Worm (Caenorhabditis elegans): ENCODE results near the gene cpr-4.

The cpr-4 gene

DNA sequence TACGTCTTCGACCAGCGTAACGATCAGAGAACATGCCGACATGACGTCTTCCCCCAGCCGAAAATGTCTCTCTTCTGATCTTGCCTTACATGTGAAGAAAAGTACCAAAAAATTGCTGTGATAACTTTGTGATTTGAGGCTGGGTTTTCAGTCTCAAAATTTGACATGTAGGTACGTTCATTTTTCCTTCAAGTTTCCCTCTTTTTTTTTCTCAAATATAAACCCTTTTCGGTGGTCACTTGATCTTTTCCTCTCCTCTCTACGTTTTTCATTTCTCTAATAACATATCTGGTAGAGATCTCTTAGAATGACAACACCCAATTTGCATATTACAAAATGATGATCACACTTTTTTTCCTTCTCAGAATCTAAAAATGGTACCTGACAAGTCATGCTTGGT, 7.4 kb downstream of the cpr-4 start, which contains the start of gene nhr-37:
Gene nhr-37 (plus strand): TSS at position 301 of the 400 bp plus-strand sequence.
- TF ChIP-seq unc-62 (GFP tag; optimal IDR thresholded peaks at IDR 0.05) = no peak

DNA sequence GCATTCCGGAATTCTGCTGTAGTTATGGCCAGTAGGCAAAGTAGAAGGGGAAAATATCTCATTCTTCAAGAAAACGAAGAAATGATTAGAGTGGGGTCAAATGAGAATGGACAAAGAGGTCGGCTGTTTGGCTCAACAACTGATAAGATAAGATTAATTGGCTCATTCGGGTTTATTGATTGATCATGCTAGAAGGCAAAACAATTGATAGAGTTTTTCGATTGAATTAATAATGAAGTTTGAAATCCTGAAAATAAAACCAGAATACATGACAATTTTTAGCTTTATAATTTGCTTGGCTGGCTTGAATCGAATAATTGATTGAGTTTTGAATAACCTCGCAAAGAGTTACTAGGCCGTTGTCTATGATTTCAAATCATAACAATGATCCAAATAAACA, 11.8 kb downstream of the cpr-4 start, which contains the start of gene ppt-1:
Gene ppt-1 (minus strand): TSS at position 101 of the 400 bp plus-strand sequence.
- no peak for TF ChIP-seq unc-62 (GFP tag; optimal IDR thresholded peaks at IDR 0.05)

DNA sequence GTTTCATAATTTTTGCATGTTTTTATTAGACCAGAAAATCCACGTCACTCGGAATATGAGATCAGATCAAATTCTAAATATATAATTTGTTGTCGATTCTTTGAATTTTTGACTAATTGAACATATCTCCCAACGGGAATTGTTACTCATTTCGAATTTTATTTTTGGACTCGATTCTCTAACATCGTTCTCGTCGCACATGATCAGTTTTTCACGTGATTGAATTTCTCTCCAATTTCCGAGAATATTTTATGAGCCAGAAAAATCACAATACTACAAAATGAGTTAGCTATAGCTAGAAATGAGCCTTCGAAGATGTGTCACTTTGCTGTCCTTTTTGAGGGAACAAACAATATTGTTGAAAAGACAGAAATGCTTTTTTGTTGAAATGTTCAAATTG, 16.3 kb downstream of the cpr-4 start:
- no peak for TF ChIP-seq unc-62 (GFP tag; optimal IDR thresholded peaks at IDR 0.05)

DNA sequence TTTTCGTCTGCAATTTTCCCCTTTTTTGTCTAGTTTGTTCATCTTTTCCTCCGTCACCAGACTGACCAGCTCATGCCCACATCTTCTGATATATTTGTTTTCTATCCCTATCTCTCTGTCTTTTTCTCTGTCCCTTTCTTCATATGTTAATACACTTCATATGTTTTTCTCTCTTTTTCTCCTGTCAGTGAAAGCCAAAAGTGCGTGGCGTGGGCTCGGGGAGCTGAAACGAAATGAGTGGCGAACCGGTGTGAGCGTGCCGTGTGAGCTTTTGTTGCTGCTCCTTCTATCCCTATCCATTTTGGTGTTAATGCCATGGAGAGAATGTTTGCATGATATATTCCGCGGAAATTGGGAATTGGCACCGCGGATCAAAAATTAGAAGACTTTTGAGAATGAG, 17.4 kb downstream of the cpr-4 start:
- no peak for TF ChIP-seq unc-62 (GFP tag; optimal IDR thresholded peaks at IDR 0.05)

DNA sequence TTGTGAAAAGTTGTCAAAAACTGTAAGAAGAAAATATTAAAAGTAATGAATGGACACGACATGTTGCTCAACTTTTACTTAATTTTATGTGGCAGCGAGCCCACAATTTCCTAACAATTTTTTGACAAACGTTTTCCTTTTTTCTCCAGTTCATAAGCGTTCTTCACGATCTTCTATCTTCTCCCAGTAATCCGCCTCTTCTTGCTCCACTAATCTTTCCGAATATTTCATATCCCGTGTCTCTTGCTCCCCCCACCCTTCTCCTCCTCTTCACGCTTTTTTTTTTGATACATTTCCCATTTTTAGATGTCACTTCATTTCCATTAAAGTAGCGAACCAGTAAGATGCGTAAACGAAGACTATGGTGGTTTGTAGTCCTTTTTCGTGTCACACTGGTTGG, 18.5 kb downstream of the cpr-4 start, which contains the start of gene scd-2:
Gene scd-2 (plus strand): TSS at position 301 of the 400 bp plus-strand sequence.
- TF ChIP-seq unc-62 (GFP tag; optimal IDR thresholded peaks at IDR 0.05) = no peak

DNA sequence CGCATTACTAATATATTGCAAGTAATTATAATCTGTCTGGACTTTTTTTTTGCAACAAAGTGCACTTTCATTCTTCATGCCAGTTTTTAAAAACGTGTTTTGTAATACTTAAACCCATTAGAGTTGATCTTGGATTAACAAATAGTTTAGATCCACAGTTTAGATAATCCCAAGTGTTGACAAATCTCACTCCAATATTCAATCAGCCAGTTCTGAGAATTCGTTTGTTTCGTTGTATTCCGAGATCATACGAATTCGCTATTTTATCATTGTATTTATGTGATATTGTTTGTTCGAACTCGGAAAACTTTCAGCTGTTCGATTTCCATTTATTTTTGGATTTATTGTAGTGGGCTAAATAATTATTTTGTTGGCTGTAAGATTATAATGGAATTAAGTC, 31.3 kb downstream of the cpr-4 start:
- no peak for TF ChIP-seq unc-62 (GFP tag; optimal IDR thresholded peaks at IDR 0.05)

DNA sequence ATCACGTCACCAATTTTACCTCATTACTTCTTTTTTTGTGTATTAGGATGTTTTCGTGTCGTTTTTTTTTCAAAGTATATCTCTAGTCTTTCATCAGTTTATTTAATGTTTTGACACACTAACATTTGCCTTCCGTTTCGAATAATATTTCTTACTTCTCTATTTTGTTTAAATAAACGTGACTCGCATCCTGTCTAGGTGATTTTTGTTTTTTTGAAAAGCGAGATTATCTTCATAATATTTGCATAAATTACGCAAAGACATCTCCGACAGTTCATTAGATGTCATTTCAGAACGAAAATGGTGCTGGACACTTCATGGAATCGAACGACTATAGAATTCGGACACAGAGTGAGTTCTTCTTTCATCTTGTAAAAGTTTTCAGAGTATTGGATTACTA, 34.8 kb downstream of the cpr-4 start, which contains the start of gene T10H9.1:
Gene T10H9.1 (plus strand): TSS at position 301 of the 400 bp plus-strand sequence.
- no peak for TF ChIP-seq unc-62 (GFP tag; optimal IDR thresholded peaks at IDR 0.05)

DNA sequence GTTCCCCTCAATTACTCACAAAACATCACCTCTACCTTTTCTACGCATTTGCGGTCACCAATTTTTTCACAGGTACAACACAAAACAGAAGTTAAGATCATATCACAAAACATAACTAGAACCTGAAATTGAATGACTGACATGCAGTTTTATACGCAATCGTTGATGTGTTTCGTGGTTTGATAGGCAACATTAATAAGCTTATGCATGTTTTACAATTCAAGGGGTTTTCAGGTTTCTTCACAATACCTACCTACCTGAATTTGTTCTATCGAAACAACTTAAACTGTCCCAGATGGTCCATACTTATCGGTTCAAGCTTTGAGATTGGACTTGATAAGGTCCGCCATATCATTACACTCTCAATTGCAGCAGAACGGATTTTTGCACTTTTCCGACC, 36.0 kb downstream of the cpr-4 start:
- no peak for TF ChIP-seq unc-62 (GFP tag; optimal IDR thresholded peaks at IDR 0.05)

DNA sequence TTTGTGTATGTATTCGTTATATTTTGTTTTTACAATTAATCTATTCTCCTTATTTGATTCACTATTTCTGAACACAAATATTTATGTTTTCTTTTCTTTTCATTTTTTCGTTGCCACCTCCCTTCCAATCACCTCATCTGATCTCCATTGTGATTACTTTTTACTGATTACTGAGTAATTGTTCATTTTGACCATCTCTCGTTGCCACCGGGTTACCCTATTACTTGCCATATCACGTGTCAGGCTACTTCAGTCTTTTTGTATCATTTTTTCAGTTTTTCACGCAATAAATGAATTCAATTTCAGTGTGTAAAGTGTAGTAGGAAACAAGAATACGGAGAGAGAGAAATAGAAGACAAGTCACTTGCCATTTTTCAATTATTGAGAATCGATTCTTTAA, 37.6 kb downstream of the cpr-4 start, which contains the start of gene T10H9.8:
Gene T10H9.8 (plus strand): TSS at position 301 of the 400 bp plus-strand sequence.
- no peak for TF ChIP-seq unc-62 (GFP tag; optimal IDR thresholded peaks at IDR 0.05)

DNA sequence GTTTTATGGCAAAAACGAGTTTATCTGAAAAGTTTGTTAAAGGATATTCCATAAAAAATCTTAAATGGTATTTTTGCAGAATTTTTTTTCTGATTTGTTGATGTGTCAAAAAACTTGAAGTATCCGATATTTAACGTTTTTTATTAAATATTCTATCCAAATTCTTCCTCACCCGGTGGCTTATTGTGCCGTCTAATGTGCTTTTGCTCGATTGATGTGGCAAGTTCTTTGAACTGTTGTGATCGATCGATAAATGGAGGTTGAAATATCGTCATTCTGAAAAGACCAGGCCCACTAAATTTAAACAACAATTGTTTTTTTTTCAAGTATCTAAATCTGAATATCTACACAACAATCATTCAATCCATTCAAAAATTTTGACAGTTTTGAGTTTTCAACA, 40.7 kb downstream of the cpr-4 start, which contains the start of gene syx-18:
Gene syx-18 (minus strand): TSS at position 276 of the 400 bp plus-strand sequence.
- TF ChIP-seq unc-62 (GFP tag; optimal IDR thresholded peaks at IDR 0.05) = no peak

DNA sequence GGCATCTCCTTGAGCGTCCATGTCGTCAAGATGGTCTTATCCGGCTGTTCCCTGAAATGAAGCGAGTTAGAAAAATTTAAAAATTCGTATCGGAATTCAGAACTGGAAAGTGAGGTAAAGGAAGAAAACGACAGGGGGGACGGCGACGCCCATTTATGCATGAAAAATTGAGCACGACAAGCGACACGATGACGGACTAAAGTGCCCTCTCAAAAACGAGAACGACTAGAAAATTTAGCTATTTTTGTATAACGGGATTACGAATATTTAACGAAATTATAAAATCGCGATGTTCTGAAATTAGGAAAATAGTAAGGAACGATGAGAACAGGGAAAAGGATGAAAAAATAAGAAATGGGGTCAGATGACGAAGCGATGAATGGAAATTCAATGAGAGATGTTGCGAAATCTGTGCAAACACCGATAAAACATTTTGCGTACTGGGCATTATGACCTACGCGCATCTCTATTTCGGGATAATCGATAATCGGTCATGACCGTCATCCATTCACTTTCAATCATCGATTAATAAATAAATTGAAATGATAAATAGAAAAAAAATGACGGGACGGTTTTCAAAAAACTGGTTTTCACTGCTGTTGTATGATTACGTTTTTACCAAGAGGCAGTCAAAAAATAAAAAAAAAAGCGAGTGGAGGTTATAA, 42.1 kb downstream of the cpr-4 start, which contains the start of gene snb-1:
Gene snb-1 (minus strand): TSS at position 51 of the 665 bp plus-strand sequence.
- no peak for TF ChIP-seq unc-62 (GFP tag; optimal IDR thresholded peaks at IDR 0.05)

DNA sequence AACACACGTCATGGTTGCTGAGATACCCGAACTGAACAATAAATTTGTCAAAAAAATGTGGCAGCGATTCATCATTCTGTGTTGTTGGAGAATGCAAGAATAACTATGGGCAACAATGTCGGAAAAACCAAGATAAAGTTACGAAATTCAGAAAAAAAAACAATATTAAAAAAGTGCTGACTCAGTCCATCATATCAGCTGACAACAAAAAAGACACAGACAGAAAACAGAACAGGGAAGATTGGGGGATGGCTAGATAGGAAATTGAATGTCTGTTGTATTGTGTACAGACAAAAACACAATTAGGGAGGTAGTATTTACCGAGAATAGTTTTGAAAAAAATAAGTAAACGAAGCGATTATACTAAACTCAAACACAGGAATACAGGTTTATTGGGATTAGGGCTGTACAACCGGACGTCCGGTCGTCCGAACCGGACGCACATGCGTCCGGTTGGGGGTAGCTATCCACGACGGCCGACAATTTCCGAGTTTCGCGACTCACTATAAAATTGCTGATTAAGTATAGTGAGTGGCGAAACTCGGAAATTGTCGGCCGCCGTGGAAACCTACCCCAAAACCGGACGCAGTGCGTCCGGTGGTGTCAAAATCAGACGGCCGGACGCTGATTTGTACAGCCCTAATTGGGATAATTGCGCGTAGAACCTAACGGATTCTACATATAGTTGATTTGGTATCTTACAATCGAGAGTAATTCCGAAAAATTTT, 43.2 kb downstream of the cpr-4 start:
- no peak for TF ChIP-seq unc-62 (GFP tag; optimal IDR thresholded peaks at IDR 0.05)

DNA sequence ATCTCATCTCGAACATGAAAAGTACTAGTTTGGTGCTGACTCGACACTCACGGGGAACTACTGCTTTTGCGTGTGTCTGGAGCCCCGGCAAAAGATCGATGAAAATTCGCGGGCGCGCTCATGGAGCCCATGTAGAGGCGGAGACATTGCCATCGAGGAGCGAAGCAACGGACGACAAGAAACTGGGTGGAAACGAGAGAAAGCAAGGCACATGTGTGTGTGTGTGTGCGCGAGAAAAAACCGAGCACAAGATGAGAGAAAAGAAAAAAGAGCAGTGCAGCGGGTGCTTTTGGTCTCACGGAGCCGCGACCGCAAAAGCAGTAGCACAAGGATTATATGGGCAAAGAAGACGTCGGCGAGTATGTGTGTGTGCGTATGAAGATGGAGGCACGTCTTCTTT, 44.3 kb downstream of the cpr-4 start:
- TF ChIP-seq unc-62 (GFP tag; optimal IDR thresholded peaks at IDR 0.05) = no peak

DNA sequence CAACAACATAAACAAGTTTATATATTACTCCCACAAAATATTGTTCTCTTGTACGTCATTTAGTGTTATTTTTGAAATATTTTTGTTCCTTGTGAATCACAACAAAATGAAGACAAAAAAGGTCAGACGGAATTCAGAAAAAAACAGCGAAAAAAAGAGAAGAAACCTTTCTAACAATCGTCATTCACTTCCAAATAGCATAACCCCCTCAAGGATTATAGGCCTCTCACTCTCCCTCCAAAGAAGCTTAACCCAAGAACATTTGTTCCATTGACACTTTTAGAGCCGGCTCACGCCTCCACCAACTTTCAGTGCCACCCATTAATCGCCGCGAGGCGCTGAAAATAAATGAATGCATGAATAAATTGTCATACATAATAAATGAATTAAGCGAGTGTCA, 45.1 kb downstream of the cpr-4 start:
- no peak for TF ChIP-seq unc-62 (GFP tag; optimal IDR thresholded peaks at IDR 0.05)

DNA sequence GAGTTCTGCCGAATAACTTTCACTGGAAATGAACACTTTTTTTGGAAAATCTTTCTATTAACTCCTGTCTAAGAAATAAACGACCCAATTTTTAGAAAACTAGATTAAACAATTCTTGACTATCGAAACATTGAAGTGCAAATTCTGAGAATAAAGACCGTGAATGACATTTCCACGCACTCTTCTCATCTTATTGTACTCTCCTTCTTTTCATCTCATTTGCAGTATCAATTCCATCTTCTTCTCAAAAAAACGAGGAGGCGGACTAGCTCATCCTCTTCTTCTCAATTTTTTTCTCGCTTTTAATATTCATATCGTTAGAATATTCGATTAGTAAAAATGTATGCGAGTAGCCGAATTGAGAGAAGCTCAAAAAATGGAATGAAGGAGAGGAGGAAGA, 47.2 kb downstream of the cpr-4 start:
- no peak for TF ChIP-seq unc-62 (GFP tag; optimal IDR thresholded peaks at IDR 0.05)

DNA sequence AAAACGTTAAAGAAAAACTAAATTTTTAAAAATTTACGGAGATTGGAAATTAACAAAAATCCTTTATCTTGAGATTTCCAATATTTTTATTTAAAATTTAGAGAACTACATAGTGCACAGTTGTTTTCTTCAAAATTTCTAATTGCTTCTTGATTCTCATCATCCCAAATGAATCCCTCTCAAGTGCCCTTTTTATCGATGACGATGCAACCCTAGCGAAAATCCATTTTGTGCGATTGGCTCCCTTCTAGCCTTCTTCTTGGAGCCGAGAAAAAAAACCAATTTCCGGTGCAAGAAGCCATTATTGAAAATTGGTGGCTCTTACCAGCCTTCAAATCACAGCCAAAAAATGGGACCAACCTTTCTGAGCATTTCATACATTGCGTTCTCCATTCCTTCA, 48.0 kb downstream of the cpr-4 start:
- no peak for TF ChIP-seq unc-62 (GFP tag; optimal IDR thresholded peaks at IDR 0.05)

Measured in whole organism, dauer.